Fruit fly (Drosophila melanogaster) whole organism, pupa: ENCODE data around the gene CG4842.

ENCODE experiments used
- CG10348 ChIP-seq: fragments of 200-800 bp; sonication (Bioruptor generic); IDR thresholded peaks from 2 replicates; pipeline ENCODE4 v1.3.6; 2022; ENCODE audit warnings: missing biosample characterization, missing genetic modification characterization
- CG12605 ChIP-seq: fragments of 200-800 bp; sonication (Bioruptor generic); IDR thresholded peaks from 2 replicates; pipeline ENCODE4 v1.3.6; 2022; ENCODE audit warnings: missing biosample characterization, missing genetic modification characterization
- CG13204 ChIP-seq: fragments of 200-800 bp; sonication (Bioruptor generic); optimal IDR thresholded peaks from 2 replicates; lab custom pipeline; 2018; ENCODE audit warnings: missing biosample characterization, mild to moderate bottlenecking, missing genetic modification characterization, moderate library complexity
- CG14655 ChIP-seq: fragments of 200-800 bp; sonication (Bioruptor generic); optimal IDR thresholded peaks from 3 replicates; lab custom pipeline; 2017; ENCODE audit warnings: mild to moderate bottlenecking, missing biosample characterization, missing genetic modification reagents, missing genetic modification characterization
- CG15710 ChIP-seq: fragments of 200-800 bp; sonication (Bioruptor generic); optimal IDR thresholded peaks from 2 replicates; lab custom pipeline; 2018; ENCODE audit warnings: missing biosample characterization, mild to moderate bottlenecking, missing genetic modification characterization, moderate library complexity
- CG17806 ChIP-seq: fragments of 200-800 bp; sonication (Bioruptor generic); optimal IDR thresholded peaks from 2 replicates; lab custom pipeline; 2018; ENCODE audit warnings: missing biosample characterization, mild to moderate bottlenecking, missing genetic modification characterization, moderate library complexity
- CG32121 ChIP-seq: fragments of 200-800 bp; sonication (Bioruptor generic); IDR thresholded peaks from 2 replicates; pipeline ENCODE4 v1.3.6; 2022; ENCODE audit warnings: missing biosample characterization, missing genetic modification characterization
- CG34367 ChIP-seq: fragments of 200-800 bp; sonication (Bioruptor generic); optimal IDR thresholded peaks from 2 replicates; lab custom pipeline; 2018; ENCODE audit warnings: missing biosample characterization, mild to moderate bottlenecking, missing genetic modification characterization
- CG4496 ChIP-seq: fragments of 200-800 bp; sonication (Bioruptor generic); IDR thresholded peaks from 3 replicates; pipeline ENCODE4 v1.3.6; 2022; ENCODE audit warnings: missing biosample characterization, missing genetic modification characterization
- CG8159 ChIP-seq: fragments of 200-800 bp; sonication (Bioruptor generic); optimal IDR thresholded peaks from 3 replicates; lab custom pipeline; 2018; ENCODE audit warnings: missing biosample characterization, mild to moderate bottlenecking, missing genetic modification characterization, moderate library complexity
- CG8301 ChIP-seq: fragments of 200-800 bp; sonication (Bioruptor generic); optimal IDR thresholded peaks from 2 replicates; lab custom pipeline; 2018; ENCODE audit warnings: missing biosample characterization, mild to moderate bottlenecking, missing genetic modification characterization
- CG9948 ChIP-seq: fragments of 200-800 bp; sonication (Bioruptor generic); optimal IDR thresholded peaks from 2 replicates; lab custom pipeline; 2018; ENCODE audit warnings: missing biosample characterization, mild to moderate bottlenecking, missing genetic modification characterization, moderate library complexity
- D1 ChIP-seq: fragments of 200-800 bp; sonication (Bioruptor generic); optimal IDR thresholded peaks from 2 replicates; lab custom pipeline; 2018; ENCODE audit warnings: missing biosample characterization, mild to moderate bottlenecking, missing genetic modification characterization, moderate library complexity
- EcR ChIP-seq: fragments of 200-800 bp; sonication (Bioruptor generic); optimal IDR thresholded peaks from 3 replicates; lab custom pipeline; 2019; ENCODE audit warnings: missing biosample characterization, missing genetic modification characterization, mild to moderate bottlenecking, moderate library complexity, missing genetic modification reagents
- Ets98B ChIP-seq: fragments of 200-800 bp; sonication (Bioruptor generic); IDR thresholded peaks from 2 replicates; pipeline ENCODE4 v1.3.6; 2022; ENCODE audit warnings: missing biosample characterization, missing genetic modification characterization
- Pif1A ChIP-seq: fragments of 200-800 bp; sonication (Bioruptor generic); optimal IDR thresholded peaks from 3 replicates; lab custom pipeline; 2016; ENCODE audit warnings: missing biosample characterization, missing genetic modification characterization
- Pif1B ChIP-seq: fragments of 200-800 bp; sonication (Bioruptor generic); optimal IDR thresholded peaks from 3 replicates; lab custom pipeline; 2016; ENCODE audit warnings: missing biosample characterization, missing genetic modification characterization
- Snoo ChIP-seq: fragments of 200-800 bp; sonication (Bioruptor generic); optimal IDR thresholded peaks from 3 replicates; lab custom pipeline; 2017; ENCODE audit warnings: missing biosample characterization, mild to moderate bottlenecking, missing genetic modification characterization, inconsistent platforms
- fd96Ca ChIP-seq: fragments of 200-800 bp; sonication (Bioruptor generic); IDR thresholded peaks from 3 replicates; pipeline ENCODE4 v1.3.6; 2022; ENCODE audit warnings: missing biosample characterization, missing genetic modification characterization
- gl ChIP-seq: fragments of 200-800 bp; sonication (Bioruptor generic); optimal IDR thresholded peaks from 2 replicates; lab custom pipeline; 2018; ENCODE audit warnings: missing biosample characterization, mild to moderate bottlenecking, missing genetic modification characterization
- rn ChIP-seq: fragments of 200-800 bp; sonication (Bioruptor generic); IDR thresholded peaks from 2 replicates; pipeline ENCODE4 v1.3.6; 2022; ENCODE audit warnings: missing biosample characterization, missing genetic modification characterization

The CG4842 gene

dm6 chr3L:16402253-16402652, 34.1 kb downstream of the CG4842 start:
- no peak for TF ChIP-seq CG32121 (GFP tag; lab: Robert Waterston, UW)
- TF ChIP-seq CG34367: no peak
- no peak for TF ChIP-seq Pif1A
- TF ChIP-seq Snoo (tag; lab: Kevin White, UChicago): no peak
- TF ChIP-seq CG12605 (GFP tag; lab: Robert Waterston, UW): no peak
- TF ChIP-seq CG10348 (GFP tag; lab: Robert Waterston, UW): no peak
- TF ChIP-seq CG8301 (tag; lab: Kevin White, UChicago): no peak
- TF ChIP-seq rn (GFP tag; lab: Robert Waterston, UW): no peak
- no peak for TF ChIP-seq CG4496 (GFP tag; lab: Robert Waterston, UW)
- no peak for TF ChIP-seq gl
- no peak for TF ChIP-seq CG13204 (GFP tag; lab: Kevin White, UChicago)
- no peak for TF ChIP-seq D1 (tag; lab: Kevin White, UChicago)
- TF ChIP-seq Pif1B (GFP tag; lab: Kevin White, UChicago): no peak
- no peak for TF ChIP-seq CG9948 (tag; lab: Kevin White, UChicago)
- no peak for TF ChIP-seq EcR (GFP tag; lab: Kevin White, UChicago)
- TF ChIP-seq CG8159: no peak
- TF ChIP-seq, all 21 proteins: peak for 0

dm6 chr3L:16407815-16408608, 39.8 kb downstream of the CG4842 start:
- TF ChIP-seq gl (no peak), CG10348 (GFP tag; lab: Robert Waterston, UW) (no peak), CG12605 (GFP tag; lab: Robert Waterston, UW) (no peak), Pif1A (no peak), CG17806 (tag; lab: Kevin White, UChicago) (no peak), CG4496 (GFP tag; lab: Robert Waterston, UW) (no peak), CG32121 (GFP tag; lab: Robert Waterston, UW) (no peak), EcR (GFP tag; lab: Kevin White, UChicago) (no peak), CG15710 (no peak), fd96Ca (no peak), rn (GFP tag; lab: Robert Waterston, UW) (no peak)

- peak; percentile 64 for TF ChIP-seq CG8301 (tag; lab: Kevin White, UChicago)
- TF ChIP-seq CG4496 (GFP tag; lab: Robert Waterston, UW): peak; percentile 74; the same call in 2 of the 3 replicates
- TF ChIP-seq fd96Ca: peak; percentile 73
- peak; percentile 53 for TF ChIP-seq gl
- TF ChIP-seq CG15710: peak; percentile 47
- TF ChIP-seq Pif1A: peak; percentile 44
- TF ChIP-seq CG34367: peak; percentile 20
- TF ChIP-seq CG17806 (tag; lab: Kevin White, UChicago): peak; percentile 49
- no peak; the same call in 1 of the 2 replicates for TF ChIP-seq CG32121 (GFP tag; lab: Robert Waterston, UW)
- peak; percentile 46 for TF ChIP-seq Snoo (tag; lab: Kevin White, UChicago)
- peak; percentile 33; the same call in 1 of the 2 replicates for TF ChIP-seq CG12605 (GFP tag; lab: Robert Waterston, UW)
- peak; percentile 59 for TF ChIP-seq CG14655
- TF ChIP-seq CG9948 (tag; lab: Kevin White, UChicago): peak; percentile 13
- no peak for TF ChIP-seq D1 (tag; lab: Kevin White, UChicago)
- TF ChIP-seq Ets98B (GFP tag; lab: Robert Waterston, UW): 0 out of 2 replicates have a peak, but pooled peaks have one; percentile 51
- TF ChIP-seq EcR (GFP tag; lab: Kevin White, UChicago): peak; percentile 42
- TF ChIP-seq CG8159: peak; percentile 77
- peak; percentile 43 for TF ChIP-seq CG13204 (GFP tag; lab: Kevin White, UChicago)
- no peak for TF ChIP-seq CG10348 (GFP tag; lab: Robert Waterston, UW)
- TF ChIP-seq Pif1B (GFP tag; lab: Kevin White, UChicago): peak; percentile 54
- peak; percentile 23; the same call in 1 of the 2 replicates for TF ChIP-seq rn (GFP tag; lab: Robert Waterston, UW)
- TF ChIP-seq, all 21 proteins: peak for 18
These were observed 40.6 kb downstream of the CG4842 start for dm6 chr3L:16408609-16409439.

- TF ChIP-seq Pif1B (GFP tag; lab: Kevin White, UChicago) (no peak), EcR (GFP tag; lab: Kevin White, UChicago) (peak; percentile 90), D1 (tag; lab: Kevin White, UChicago) (peak; percentile 18)
These were observed 41.4 kb downstream of the CG4842 start for dm6 chr3L:16409440-16410233.
